Worm (Caenorhabditis elegans): Measurements from ENCODE around the gene pmp-3.

- TF ChIP-seq Y53G8AR.9 (GFP tag; conservative IDR thresholded peaks at IDR 0.05) (no peak), dpl-1 (GFP tag; optimal IDR thresholded peaks at IDR 0.05) (no peak), D2030.7 (GFP tag; IDR thresholded peaks at IDR 0.05) (no peak), snpc-4 (GFP tag; optimal IDR thresholded peaks at IDR 0.05) (no peak), snpc-4 (tag; optimal IDR thresholded peaks at IDR 0.05) (no peak), akir-1 (GFP tag; optimal IDR thresholded peaks at IDR 0.05) (no peak), gei-17 (GFP tag; optimal IDR thresholded peaks at IDR 0.05) (no peak), unc-130 (GFP tag; optimal IDR thresholded peaks at IDR 0.05) (no peak), ccch-3 (GFP tag; optimal IDR thresholded peaks at IDR 0.05) (no peak)
Measured at ce11 chrV:14597005-14597680, 49.4 kb upstream of the pmp-3 start, which contains the start of gene pes-9.

Measured in whole organism, young adult.